Worm (Caenorhabditis elegans): ENCODE data around the gene pes-8.

Gene pes-8

DNA sequence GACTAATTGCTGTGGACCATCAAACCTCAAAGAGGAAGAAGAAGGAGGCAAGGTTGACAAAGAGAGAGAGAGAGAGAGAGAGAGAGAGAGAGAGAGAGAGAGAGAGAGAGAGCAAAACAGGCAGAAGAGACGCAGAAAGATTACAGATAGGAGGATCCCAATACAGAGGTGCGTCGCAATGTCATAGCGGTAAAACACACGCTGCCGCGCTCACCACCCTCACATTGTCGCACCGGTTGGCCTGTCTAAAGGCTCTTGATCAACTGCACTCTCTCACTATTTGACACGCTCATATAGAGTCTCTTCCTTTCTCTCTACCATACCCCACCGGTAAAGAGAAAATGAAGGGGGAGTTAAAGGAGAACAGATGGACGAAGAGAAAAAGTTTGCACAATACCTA is 26.3 kb upstream of the pes-8 start (continued):
- TF ChIP-seq ahr-1 (tag; optimal IDR thresholded peaks at IDR 0.05) (no peak), fkh-6 (tag; optimal IDR thresholded peaks at IDR 0.05) (no peak), unc-86 (tag; optimal IDR thresholded peaks at IDR 0.05) (no peak), ets-4 (tag; optimal IDR thresholded peaks at IDR 0.05) (no peak), ttx-3 (tag; optimal IDR thresholded peaks at IDR 0.05) (no peak), pat-9 (tag; optimal IDR thresholded peaks at IDR 0.05) (no peak), C08G9.2 (tag; optimal IDR thresholded peaks at IDR 0.05) (no peak), hlh-30 (tag; optimal IDR thresholded peaks at IDR 0.05; ENCODE audit: insufficient read depth) (peak; percentile 32), pros-1 (tag; optimal IDR thresholded peaks at IDR 0.05) (no peak), gmeb-2 (tag; optimal IDR thresholded peaks at IDR 0.05) (no peak), ceh-48 (tag; optimal IDR thresholded peaks at IDR 0.05) (no peak), hlh-6 (tag; optimal IDR thresholded peaks at IDR 0.05) (no peak), pqm-1 (tag; optimal IDR thresholded peaks at IDR 0.05) (no peak), unc-42 (tag; optimal IDR thresholded peaks at IDR 0.05) (no peak), sox-4 (tag; optimal IDR thresholded peaks at IDR 0.05) (no peak)

DNA sequence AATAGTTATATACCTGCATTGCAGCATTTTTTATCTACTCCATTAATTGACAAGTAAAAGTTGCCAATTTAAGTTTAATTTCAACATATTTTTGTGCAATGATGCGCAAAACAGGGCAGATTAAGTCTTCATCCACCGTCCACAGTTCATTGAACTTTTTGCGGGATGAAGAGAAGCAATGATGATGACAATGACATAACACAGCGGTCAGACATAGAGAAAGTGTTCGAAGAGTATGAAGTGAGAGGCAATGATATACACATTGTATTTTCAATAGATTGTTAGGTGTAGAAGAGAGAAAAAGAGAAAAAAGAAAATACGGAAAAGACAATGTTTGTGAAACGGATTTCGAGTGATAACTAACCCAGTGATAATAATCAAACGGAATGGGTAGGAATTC is 24.7 kb upstream of the pes-8 start:
- TF ChIP-seq ceh-31 (tag; optimal IDR thresholded peaks at IDR 0.05) (no peak), unc-42 (tag; optimal IDR thresholded peaks at IDR 0.05) (no peak), ceh-48 (tag; optimal IDR thresholded peaks at IDR 0.05) (no peak)

- TF ChIP-seq sox-4 (tag; optimal IDR thresholded peaks at IDR 0.05), result no peak
- TF ChIP-seq rnt-1 (tag; optimal IDR thresholded peaks at IDR 0.05), result peak; percentile 73
- TF ChIP-seq unc-55 (GFP tag; optimal IDR thresholded peaks at IDR 0.05), result peak; percentile 19
These were observed 23.1 kb upstream of the pes-8 start for ce11 chrX:9228441-9228840.

DNA sequence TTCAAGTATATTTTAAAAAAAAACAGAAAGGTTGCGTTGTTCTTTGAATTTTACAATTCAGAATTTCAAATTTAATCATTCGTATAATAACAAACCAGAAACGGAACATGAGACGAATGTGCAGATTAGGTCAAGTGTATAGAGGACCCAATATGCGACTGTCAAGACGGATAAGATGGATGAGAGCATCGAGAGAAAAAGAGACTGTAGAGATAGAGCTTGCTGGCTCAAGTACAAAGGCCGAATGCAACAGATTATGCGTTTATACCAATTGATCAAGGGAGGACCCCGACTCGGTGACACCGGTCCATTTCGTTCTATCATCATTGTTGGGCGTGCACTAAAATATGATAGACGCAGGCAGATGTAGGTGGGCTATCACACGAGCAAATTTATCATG is 21.3 kb upstream of the pes-8 start:
- TF ChIP-seq fkh-10 (GFP tag; optimal IDR thresholded peaks at IDR 0.05) (no peak), Y22D7AL.16 (tag; optimal IDR thresholded peaks at IDR 0.05) (no peak), pat-9 (tag; optimal IDR thresholded peaks at IDR 0.05) (no peak), ets-4 (tag; optimal IDR thresholded peaks at IDR 0.05) (no peak), lim-6 (tag; optimal IDR thresholded peaks at IDR 0.05) (no peak), che-1 (tag; optimal IDR thresholded peaks at IDR 0.05) (no peak), ceh-6 (GFP tag; optimal IDR thresholded peaks at IDR 0.05) (no peak), odd-2 (tag; optimal IDR thresholded peaks at IDR 0.05) (no peak)

- TF ChIP-seq ceh-30 (tag; optimal IDR thresholded peaks at IDR 0.05) (no peak), ahr-1 (tag; optimal IDR thresholded peaks at IDR 0.05) (no peak), ceh-9 (tag; optimal IDR thresholded peaks at IDR 0.05) (no peak), elt-2 (tag; optimal IDR thresholded peaks at IDR 0.05) (no peak), ceh-31 (tag; optimal IDR thresholded peaks at IDR 0.05) (no peak), npax-4 (tag; optimal IDR thresholded peaks at IDR 0.05) (no peak), Y22D7AL.16 (tag; optimal IDR thresholded peaks at IDR 0.05) (no peak), T23F11.4 (GFP tag; optimal IDR thresholded peaks at IDR 0.05) (no peak), ceh-48 (tag; optimal IDR thresholded peaks at IDR 0.05) (no peak), ama-1 (optimal IDR thresholded peaks at IDR 0.05) (no peak), nhr-11 (tag; optimal IDR thresholded peaks at IDR 0.05) (no peak), F13H6.1 (tag; optimal IDR thresholded peaks at IDR 0.05) (no peak), dmd-4 (tag; optimal IDR thresholded peaks at IDR 0.05; ENCODE audit: borderline replicate concordance) (no peak)
These were observed 20.0 kb upstream of the pes-8 start for ce11 chrX:9231556-9231955.

ce11 chrX:9232037-9232436 is 19.6 kb upstream of the pes-8 start, which contains the start of gene vav-1:
TSS of gene vav-1 (minus strand) at chrX:9232137.
- no peak for TF ChIP-seq ceh-34 (tag; optimal IDR thresholded peaks at IDR 0.05)
- no peak for TF ChIP-seq sdc-2 (tag; optimal IDR thresholded peaks at IDR 0.05)
- no peak for TF ChIP-seq ceh-18 (tag; optimal IDR thresholded peaks at IDR 0.05)
- TF ChIP-seq hlh-8 (tag; optimal IDR thresholded peaks at IDR 0.05), result no peak
- no peak for TF ChIP-seq elt-2 (tag; optimal IDR thresholded peaks at IDR 0.05)
- no peak for TF ChIP-seq odd-2 (tag; optimal IDR thresholded peaks at IDR 0.05)
- no peak for TF ChIP-seq nhr-11 (tag; optimal IDR thresholded peaks at IDR 0.05)
- no peak for TF ChIP-seq ahr-1 (tag; optimal IDR thresholded peaks at IDR 0.05)
